Worm (Caenorhabditis elegans) whole organism, L1 larva: Measurements from ENCODE around the gene C50D2.7.

Experiments
- sptf-1 ChIP-seq: fragments of 150-350 bp; optimal IDR thresholded peaks from 2 replicates; lab custom pipeline; 2014; ENCODE audit warnings: missing biosample characterization, missing genetic modification characterization
- unc-130 ChIP-seq: fragments of 150-350 bp; optimal IDR thresholded peaks from 2 replicates; lab custom pipeline; 2017; ENCODE audit warnings: missing biosample characterization, missing genetic modification characterization, inconsistent platforms

DNA sequence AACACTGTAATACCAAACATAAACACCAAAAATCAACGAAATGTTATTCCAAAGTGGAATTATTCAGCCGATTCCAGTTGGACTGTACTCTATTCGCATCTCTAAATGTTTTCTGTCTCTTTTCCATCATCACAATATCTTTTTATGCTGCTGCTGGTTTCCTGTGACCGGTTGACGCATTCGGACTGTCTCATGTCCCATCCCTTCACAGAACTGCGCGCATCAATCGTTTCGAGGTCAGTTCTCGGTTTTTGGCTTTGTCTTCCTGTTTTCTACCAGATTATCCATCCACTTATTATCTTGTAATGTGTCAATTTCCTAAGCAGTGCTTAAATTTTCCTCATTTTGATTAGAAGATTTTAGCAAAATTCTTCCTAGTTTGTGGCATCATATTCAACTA is 35.0 kb downstream of the C50D2.7 start:
- TF ChIP-seq sptf-1 (tag; lab: Kevin White, UChicago): no peak
- no peak for TF ChIP-seq unc-130
